Worm (Caenorhabditis elegans): ENCODE results near the gene str-263.

The str-263 gene

DNA sequence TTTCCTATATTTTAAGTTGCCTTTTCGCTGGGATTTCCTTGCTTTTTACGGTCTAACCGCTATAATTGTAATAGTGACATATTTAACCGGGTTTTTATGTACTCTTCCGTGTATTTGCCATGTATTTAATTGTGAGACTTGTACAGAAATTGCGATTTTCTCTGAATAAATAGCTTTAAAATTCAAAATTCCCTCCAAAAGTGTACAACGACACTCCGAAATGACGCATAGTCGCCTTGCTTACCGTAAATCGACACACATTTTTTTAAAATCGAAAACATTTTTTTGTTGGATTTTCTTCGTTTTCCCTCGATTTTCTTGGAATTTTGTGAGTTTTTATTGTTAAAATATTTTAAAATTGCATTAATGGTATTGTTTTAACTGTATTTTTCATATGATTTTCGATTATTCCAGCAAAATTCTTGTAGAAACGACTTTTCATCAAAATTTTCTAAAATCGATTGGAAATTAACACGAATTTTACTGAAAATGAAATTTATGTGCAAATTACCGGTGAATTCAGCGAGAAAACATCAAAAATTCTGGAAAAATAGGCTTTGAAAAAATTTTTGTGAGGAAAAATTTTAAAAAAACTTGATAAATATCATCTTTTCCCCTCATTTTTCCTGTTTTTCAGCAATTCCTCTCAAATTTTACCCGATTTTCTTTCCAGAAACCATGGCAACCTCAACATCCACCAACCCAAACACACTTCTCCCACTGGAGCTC, 43.1 kb upstream of the str-263 start, which contains the start of gene lsm-5:
Gene lsm-5 (plus strand): TSS at position 679 of the 729 bp plus-strand sequence.
- TF ChIP-seq Y48G9A.11 (GFP tag; IDR thresholded peaks at IDR 0.05) (peak; percentile 93), nhr-6 (tag; optimal IDR thresholded peaks at IDR 0.05) (peak; percentile 40), ceh-28 (tag; optimal IDR thresholded peaks at IDR 0.05) (no peak), dve-1 (tag; optimal IDR thresholded peaks at IDR 0.05; ENCODE audit: insufficient read depth) (peak; percentile 11), mes-2 (tag; optimal IDR thresholded peaks at IDR 0.05; ENCODE audit: poor library complexity, severe bottlenecking) (peak; percentile 75), dpl-1 (GFP tag; optimal IDR thresholded peaks at IDR 0.05) (peak; percentile 93), mep-1 (tag; optimal IDR thresholded peaks at IDR 0.05) (peak; percentile 70), hif-1 (tag; optimal IDR thresholded peaks at IDR 0.05) (peak in 1 of 2 experiments; percentile 19), nhr-10 (tag; optimal IDR thresholded peaks at IDR 0.05) (peak; percentile 85), unc-62 (GFP tag; optimal IDR thresholded peaks at IDR 0.05 in 1 of 2) (peak in 1 of 2 experiments; percentile 81), unc-62 (tag; optimal IDR thresholded peaks at IDR 0.05) (no peak), T20F7.1 (GFP tag; optimal IDR thresholded peaks at IDR 0.05) (peak; percentile 96), ZK337.2 (GFP tag; IDR thresholded peaks at IDR 0.05) (no peak), nhr-77 (tag; optimal IDR thresholded peaks at IDR 0.05) (peak; percentile 56), nhr-28 (tag; optimal IDR thresholded peaks at IDR 0.05) (peak; percentile 33), hmg-1.1 (GFP tag; IDR thresholded peaks at IDR 0.05) (no peak), zfp-3 (GFP tag; conservative IDR thresholded peaks at IDR 0.05) (no peak), hlh-30 (tag; optimal IDR thresholded peaks at IDR 0.05; ENCODE audit: insufficient read depth) (peak; percentile 46), nhr-48 (tag; optimal IDR thresholded peaks at IDR 0.05) (no peak), ama-1 (optimal IDR thresholded peaks at IDR 0.05) (peak; percentile 94), lsy-2 (tag; optimal IDR thresholded peaks at IDR 0.05) (peak; percentile 37 to 73), daf-16 (GFP tag; optimal IDR thresholded peaks at IDR 0.05) (no peak), daf-16 (tag; optimal IDR thresholded peaks at IDR 0.05) (peak; percentile 50), R02D3.7 (tag; optimal IDR thresholded peaks at IDR 0.05) (peak; percentile 80), F37D6.2 (tag; optimal IDR thresholded peaks at IDR 0.05) (no peak), F26F4.8 (GFP tag; conservative IDR thresholded peaks at IDR 0.05) (no peak), skn-1 (tag; optimal IDR thresholded peaks at IDR 0.05) (no peak)

DNA sequence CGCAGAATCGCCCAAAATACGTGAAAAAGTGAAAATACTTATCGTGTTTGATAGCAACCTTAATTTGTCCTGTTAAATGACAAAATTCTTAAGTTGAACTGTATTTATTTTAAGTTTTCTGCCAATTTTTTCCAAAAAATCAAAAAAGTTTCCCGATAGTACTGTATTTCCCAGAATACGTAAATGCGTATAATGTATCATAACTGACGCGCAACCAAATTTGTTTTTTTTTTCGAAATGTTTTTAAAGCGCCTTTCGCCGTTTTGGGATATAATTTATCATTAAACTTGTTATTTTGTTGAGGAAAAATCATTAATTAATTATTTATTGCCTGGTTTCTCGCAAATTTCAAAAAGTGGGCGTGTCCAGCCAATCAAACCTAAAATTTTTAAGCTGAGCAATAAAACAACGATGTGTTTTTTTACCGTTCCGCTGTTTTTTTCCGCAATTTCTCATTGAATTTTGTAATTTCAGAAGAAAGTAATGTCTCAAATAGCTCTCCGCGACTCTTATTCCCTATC, 41.9 kb upstream of the str-263 start, which contains the start of gene fbxa-95:
Gene fbxa-95 (plus strand): TSS at position 471 of the 521 bp plus-strand sequence.
- TF ChIP-seq madf-9 (GFP tag; conservative IDR thresholded peaks at IDR 0.05) (no peak), aha-1 (tag) (peak; percentile 55), Y75B8A.6 (GFP tag; IDR thresholded peaks at IDR 0.05) (no peak), dmd-9 (GFP tag; IDR thresholded peaks at IDR 0.05) (no peak), egl-27 (tag; optimal IDR thresholded peaks at IDR 0.05) (no peak), T26A8.4 (GFP tag; IDR thresholded peaks at IDR 0.05) (no peak), nhr-111 (GFP tag; optimal IDR thresholded peaks at IDR 0.05) (no peak), hlh-11 (tag; optimal IDR thresholded peaks at IDR 0.05) (no peak), nhr-11 (tag; optimal IDR thresholded peaks at IDR 0.05) (no peak), Y48G9A.11 (GFP tag; IDR thresholded peaks at IDR 0.05) (0 out of 2 replicates have a peak, but pooled peaks have one; percentile 11)

DNA sequence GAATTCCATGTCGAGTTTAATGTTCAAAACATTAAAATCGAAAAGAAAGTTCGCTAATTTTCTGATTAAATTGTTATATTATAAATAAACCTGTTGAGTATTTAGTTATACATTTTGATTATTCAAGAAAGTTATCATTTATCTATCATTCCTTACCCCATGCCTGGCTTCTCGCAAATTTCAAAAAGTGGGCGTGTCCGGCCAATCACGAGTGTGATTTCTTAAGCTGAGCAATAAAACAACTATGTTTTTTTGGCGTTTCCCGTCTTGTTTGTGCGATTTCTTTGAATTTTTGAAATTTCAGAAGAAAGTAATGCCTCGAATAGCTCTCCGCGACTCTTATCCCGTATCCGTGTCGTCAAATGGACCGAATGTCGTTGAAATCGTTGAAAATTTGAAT, 40.4 kb upstream of the str-263 start, which contains the start of gene fbxa-94:
Gene fbxa-94 (plus strand): TSS at position 301 of the 400 bp plus-strand sequence.
- TF ChIP-seq nhr-76 (tag; optimal IDR thresholded peaks at IDR 0.05), result no peak
- TF ChIP-seq lin-38 (GFP tag; IDR thresholded peaks at IDR 0.05), result no peak
- no peak for TF ChIP-seq ceh-20 (GFP tag; IDR thresholded peaks at IDR 0.05)
- TF ChIP-seq sdz-12 (GFP tag; optimal IDR thresholded peaks at IDR 0.05), result no peak
- no peak for TF ChIP-seq pqm-1 (tag; optimal IDR thresholded peaks at IDR 0.05)
- no peak for TF ChIP-seq nhr-102 (tag; optimal IDR thresholded peaks at IDR 0.05)
- no peak for TF ChIP-seq egl-27 (tag; optimal IDR thresholded peaks at IDR 0.05)
- no peak for TF ChIP-seq unc-39 (tag; optimal IDR thresholded peaks at IDR 0.05)
- TF ChIP-seq Y105C5A.15 (GFP tag; IDR thresholded peaks at IDR 0.05), result no peak

Data from whole organism, L4 larva.